Worm (Caenorhabditis elegans) whole organism, midembryonic: ENCODE measurements around the gene R07E4.5.
A peak's percentile ranks its signal among the peaks of the same experiment; 100 is the strongest.

ENCODE experiments used
- T22C8.4 ChIP-seq: fragments of 200-800 bp; sonication (Bioruptor generic); IDR thresholded peaks from 2 replicates; pipeline ENCODE4 v1.3.6; 2022; ENCODE audit warnings: missing genetic modification characterization, missing compliant biosample characterization
- cog-1 ChIP-seq: sonication (generic microtip); optimal IDR thresholded peaks from 2 replicates; lab custom pipeline; 2016; ENCODE audit warnings: missing genetic modification characterization, missing compliant biosample characterization
- flt-1 ChIP-seq: fragments of 200-800 bp; sonication (Bioruptor generic); IDR thresholded peaks from 2 replicates; pipeline ENCODE4 v1.3.6; 2022; ENCODE audit warnings: missing genetic modification characterization, missing compliant biosample characterization
- klf-2 ChIP-seq: fragments of 200-800 bp; sonication (Bioruptor generic); conservative IDR thresholded peaks from 2 replicates; pipeline ENCODE4 v1.3.6; 2022; ENCODE audit warnings: missing genetic modification reagents, missing genetic modification characterization, missing compliant biosample characterization
- med-1 ChIP-seq: sonication (generic microtip); optimal IDR thresholded peaks from 2 replicates; lab custom pipeline; 2017; ENCODE audit warnings: missing genetic modification characterization, mild to moderate bottlenecking, missing compliant biosample characterization, antibody characterized with exemption, missing genetic modification reagents; ENCODE audit not compliant: insufficient read depth
- ref-1 ChIP-seq: fragments of 200-800 bp; sonication (Bioruptor generic); conservative IDR thresholded peaks from 2 replicates; pipeline ENCODE4 v1.3.6; 2022; ENCODE audit warnings: missing genetic modification reagents, missing genetic modification characterization, missing compliant biosample characterization
- tab-1 ChIP-seq: fragments of 200-800 bp; sonication (Bioruptor generic); IDR thresholded peaks from 2 replicates; pipeline ENCODE4 v1.3.6; 2022; ENCODE audit warnings: missing genetic modification characterization, missing compliant biosample characterization
- ztf-23 ChIP-seq: fragments of 200-800 bp; sonication (Bioruptor generic); IDR thresholded peaks from 2 replicates; pipeline ENCODE4 v1.3.6; 2022; ENCODE audit warnings: missing genetic modification reagents, missing genetic modification characterization, missing compliant biosample characterization
- ztf-29 ChIP-seq: fragments of 200-800 bp; sonication (Bioruptor generic); IDR thresholded peaks from 2 replicates; pipeline ENCODE4 v1.3.6; 2022; ENCODE audit warnings: missing genetic modification reagents, missing genetic modification characterization, missing compliant biosample characterization

The R07E4.5 gene

DNA sequence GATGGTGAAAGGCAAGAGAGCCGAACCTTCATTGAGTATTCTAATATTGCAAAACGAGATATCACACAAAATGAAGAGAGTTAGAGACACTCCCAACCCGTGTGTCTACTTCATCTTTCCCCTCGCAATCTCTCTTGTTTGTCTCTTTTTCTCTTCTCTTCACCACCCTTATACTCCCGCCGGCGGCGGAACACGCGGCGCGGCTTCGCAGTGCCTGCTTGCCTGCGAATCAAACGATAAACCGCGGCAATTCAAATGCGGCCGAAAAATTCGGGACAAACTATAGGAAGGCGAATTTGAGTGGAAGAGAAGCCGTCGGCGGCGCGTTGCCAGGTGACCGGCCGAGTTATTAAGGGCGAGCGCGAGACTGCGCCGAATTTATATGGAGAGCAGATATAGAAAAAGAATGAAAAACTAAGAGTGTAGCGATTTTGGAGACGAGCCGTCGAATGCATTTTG, 31.6 kb upstream of the R07E4.5 start, which contains the start of gene klp-13:
TSS of gene klp-13 (plus strand) at position 409 of the 459 bp plus-strand sequence.
- TF ChIP-seq ztf-29 (GFP tag; lab: Robert Waterston, UW) (peak; percentile 62; the same call in 1 of the 2 replicates), cog-1 (tag; lab: Kevin White, UChicago) (peak; percentile 91), klf-2 (no peak), med-1 (no peak), ref-1 (GFP tag; lab: Robert Waterston, UW) (0 out of 2 replicates have a peak, but pooled peaks have one; percentile 9), tab-1 (GFP tag; lab: Robert Waterston, UW) (no peak), T22C8.4 (GFP tag; lab: Robert Waterston, UW) (no peak), flt-1 (GFP tag; lab: Robert Waterston, UW) (peak; percentile 41; the same call in 1 of the 2 replicates), ztf-23 (peak; percentile 54; the same call in 1 of the 2 replicates)

DNA sequence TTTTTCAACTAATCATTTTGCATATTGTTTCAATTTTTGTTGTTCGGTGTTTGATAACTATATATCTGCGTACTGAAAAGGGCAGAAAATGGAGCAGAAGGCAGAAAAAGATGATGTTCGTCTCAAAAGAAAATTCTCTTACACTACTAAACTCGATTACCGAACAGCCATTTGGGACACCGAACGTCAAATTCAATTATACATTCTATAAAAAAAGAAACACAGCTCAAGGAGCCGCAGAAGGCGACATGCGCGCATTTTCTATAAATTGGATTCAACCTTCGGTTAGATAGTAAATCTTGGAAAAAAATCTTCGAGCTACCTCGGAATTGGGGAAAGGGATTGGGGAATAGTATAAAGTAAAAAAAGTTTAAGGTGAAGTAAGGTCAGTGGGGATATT, 30.3 kb upstream of the R07E4.5 start:
- no peak for TF ChIP-seq ztf-29 (GFP tag; lab: Robert Waterston, UW)
- TF ChIP-seq klf-2: no peak
- no peak for TF ChIP-seq flt-1 (GFP tag; lab: Robert Waterston, UW)
- TF ChIP-seq med-1: no peak
- TF ChIP-seq ztf-23: no peak
- TF ChIP-seq T22C8.4 (GFP tag; lab: Robert Waterston, UW): no peak
- TF ChIP-seq cog-1 (tag; lab: Kevin White, UChicago): no peak
- no peak for TF ChIP-seq ref-1 (GFP tag; lab: Robert Waterston, UW)
- TF ChIP-seq tab-1 (GFP tag; lab: Robert Waterston, UW): no peak

DNA sequence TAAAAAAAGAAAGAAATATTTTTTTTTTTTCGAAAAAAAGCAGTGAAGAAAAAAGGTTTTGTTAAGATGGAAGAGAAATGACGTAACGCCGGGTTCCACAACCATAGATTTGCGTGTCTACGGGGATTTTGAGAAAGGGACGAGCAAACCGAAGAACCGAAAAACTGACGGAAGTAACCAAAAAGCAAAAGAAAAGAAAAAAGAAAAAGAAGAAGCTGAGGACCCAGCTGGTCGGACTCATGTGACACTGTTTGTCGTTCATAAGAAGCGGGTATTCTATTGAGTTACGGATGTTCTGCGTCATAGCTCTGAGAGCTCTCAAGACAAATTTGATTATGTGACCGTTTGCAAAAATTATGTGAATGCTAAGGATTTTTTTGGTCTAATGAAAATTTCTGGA, 29.8 kb upstream of the R07E4.5 start:
- no peak for TF ChIP-seq klf-2
- TF ChIP-seq ref-1 (GFP tag; lab: Robert Waterston, UW): no peak
- TF ChIP-seq ztf-29 (GFP tag; lab: Robert Waterston, UW): no peak
- TF ChIP-seq T22C8.4 (GFP tag; lab: Robert Waterston, UW): no peak
- TF ChIP-seq cog-1 (tag; lab: Kevin White, UChicago): no peak
- no peak for TF ChIP-seq tab-1 (GFP tag; lab: Robert Waterston, UW)
- TF ChIP-seq med-1: no peak
- TF ChIP-seq flt-1 (GFP tag; lab: Robert Waterston, UW): no peak
- no peak for TF ChIP-seq ztf-23

DNA sequence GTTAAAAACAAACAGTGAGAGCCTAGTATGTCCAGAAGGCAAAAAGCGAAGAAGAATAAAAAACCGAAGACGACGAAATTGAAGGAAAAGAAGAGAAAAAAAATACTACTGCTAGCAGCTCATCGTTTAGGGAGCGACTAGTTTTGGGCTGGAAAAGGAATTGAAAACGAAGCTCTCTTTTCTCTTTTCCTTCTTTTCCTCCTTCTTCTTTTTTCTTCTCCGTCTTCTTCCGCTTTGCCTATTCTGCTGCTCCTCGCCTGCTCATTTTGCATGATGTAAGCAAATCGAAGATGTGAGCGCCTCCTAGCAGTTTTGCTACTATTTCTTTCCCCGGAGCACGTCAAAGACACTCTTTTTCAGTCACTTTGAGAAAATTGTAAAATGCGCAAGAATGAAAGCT, 28.7 kb upstream of the R07E4.5 start:
- TF ChIP-seq med-1 (no peak), flt-1 (GFP tag; lab: Robert Waterston, UW) (no peak), ref-1 (GFP tag; lab: Robert Waterston, UW) (no peak), ztf-29 (GFP tag; lab: Robert Waterston, UW) (no peak), cog-1 (tag; lab: Kevin White, UChicago) (no peak), klf-2 (no peak), ztf-23 (no peak), tab-1 (GFP tag; lab: Robert Waterston, UW) (no peak), T22C8.4 (GFP tag; lab: Robert Waterston, UW) (no peak)

DNA sequence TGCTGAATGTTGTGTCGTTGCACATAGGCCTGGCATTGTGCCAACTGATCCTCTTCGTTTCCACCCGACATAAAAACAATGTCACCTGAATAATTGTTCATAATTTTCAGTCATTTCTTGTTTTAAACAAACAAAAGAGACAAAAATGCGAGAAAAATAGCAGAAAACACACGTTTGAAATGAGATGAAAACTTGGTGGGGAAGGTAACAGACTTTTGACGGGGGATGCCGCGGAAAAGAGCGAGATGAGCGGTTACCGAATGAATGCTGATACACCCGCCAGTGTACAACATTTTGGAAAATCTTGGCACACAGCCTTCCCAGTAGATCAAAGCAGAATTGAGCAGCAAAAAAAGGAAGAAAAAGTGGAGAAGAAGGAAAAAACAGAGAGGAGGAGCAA, 24.8 kb upstream of the R07E4.5 start, which contains the start of gene kin-2:
TSS of gene kin-2 (minus strand) at position 101 of the 400 bp plus-strand sequence.
- TF ChIP-seq ztf-23 (no peak), T22C8.4 (GFP tag; lab: Robert Waterston, UW) (no peak), tab-1 (GFP tag; lab: Robert Waterston, UW) (no peak), ztf-29 (GFP tag; lab: Robert Waterston, UW) (no peak), flt-1 (GFP tag; lab: Robert Waterston, UW) (no peak), klf-2 (no peak), ref-1 (GFP tag; lab: Robert Waterston, UW) (no peak), med-1 (no peak), cog-1 (tag; lab: Kevin White, UChicago) (no peak)

DNA sequence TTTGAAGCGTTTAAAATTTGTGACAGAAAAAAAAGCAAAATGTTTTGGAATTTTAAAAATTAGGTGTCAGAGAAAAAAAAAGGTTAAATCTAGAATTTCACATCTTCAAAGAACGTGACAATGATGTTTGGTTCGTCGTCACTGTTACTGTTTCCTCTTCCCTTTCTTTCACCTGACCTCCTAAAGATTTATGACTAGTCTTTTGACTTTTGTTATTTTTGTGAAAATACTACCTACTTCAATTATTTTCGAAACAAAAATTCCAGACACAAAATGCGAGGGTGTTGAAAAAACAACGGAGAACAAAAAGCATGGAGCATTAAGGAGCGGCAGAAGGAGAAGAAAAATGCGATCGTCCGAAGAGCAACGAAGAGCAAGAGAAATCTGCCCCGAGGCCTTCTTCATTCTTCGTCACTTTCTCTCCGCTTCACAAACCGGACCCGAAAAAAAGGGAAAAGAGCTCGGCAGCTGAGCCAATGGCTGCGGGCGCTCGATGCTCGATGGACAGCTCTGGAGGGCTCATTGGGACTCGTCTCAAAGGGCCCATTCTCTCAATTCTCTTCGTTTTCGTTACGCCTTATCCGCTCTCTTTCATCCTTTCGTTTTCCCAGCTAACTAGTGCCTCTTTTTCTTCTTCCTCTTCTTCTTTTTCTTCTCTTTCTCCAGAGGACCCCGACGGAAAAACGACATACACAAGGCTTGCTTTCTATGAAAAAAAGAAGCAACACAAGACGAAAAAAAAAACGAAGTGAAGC, 23.4 kb upstream of the R07E4.5 start:
- TF ChIP-seq cog-1 (tag; lab: Kevin White, UChicago) (no peak), ref-1 (GFP tag; lab: Robert Waterston, UW) (no peak), klf-2 (no peak), tab-1 (GFP tag; lab: Robert Waterston, UW) (no peak), flt-1 (GFP tag; lab: Robert Waterston, UW) (no peak), T22C8.4 (GFP tag; lab: Robert Waterston, UW) (no peak), med-1 (no peak), ztf-29 (GFP tag; lab: Robert Waterston, UW) (no peak), ztf-23 (no peak)

DNA sequence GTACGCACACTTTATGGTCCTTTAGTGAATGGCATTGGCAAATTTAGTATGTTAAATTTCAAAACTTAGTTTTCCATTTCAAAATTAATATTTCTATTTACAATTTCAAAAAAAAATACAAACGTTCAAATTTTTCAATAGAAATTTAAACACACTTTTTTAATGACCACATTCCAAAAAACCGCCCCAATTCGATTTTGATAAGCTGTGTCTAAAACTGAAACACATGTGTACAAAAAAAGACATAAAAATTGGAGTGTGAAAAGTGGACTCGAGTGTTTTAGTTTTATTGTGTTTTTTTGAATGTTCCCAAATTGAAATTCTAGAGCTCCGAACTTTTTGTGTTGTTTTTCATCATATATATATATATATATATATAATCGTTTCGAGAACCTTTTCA, 22.8 kb upstream of the R07E4.5 start:
- TF ChIP-seq med-1 (no peak), cog-1 (tag; lab: Kevin White, UChicago) (no peak), tab-1 (GFP tag; lab: Robert Waterston, UW) (no peak), ref-1 (GFP tag; lab: Robert Waterston, UW) (no peak), ztf-29 (GFP tag; lab: Robert Waterston, UW) (no peak), ztf-23 (no peak), klf-2 (no peak), T22C8.4 (GFP tag; lab: Robert Waterston, UW) (no peak), flt-1 (GFP tag; lab: Robert Waterston, UW) (no peak)

DNA sequence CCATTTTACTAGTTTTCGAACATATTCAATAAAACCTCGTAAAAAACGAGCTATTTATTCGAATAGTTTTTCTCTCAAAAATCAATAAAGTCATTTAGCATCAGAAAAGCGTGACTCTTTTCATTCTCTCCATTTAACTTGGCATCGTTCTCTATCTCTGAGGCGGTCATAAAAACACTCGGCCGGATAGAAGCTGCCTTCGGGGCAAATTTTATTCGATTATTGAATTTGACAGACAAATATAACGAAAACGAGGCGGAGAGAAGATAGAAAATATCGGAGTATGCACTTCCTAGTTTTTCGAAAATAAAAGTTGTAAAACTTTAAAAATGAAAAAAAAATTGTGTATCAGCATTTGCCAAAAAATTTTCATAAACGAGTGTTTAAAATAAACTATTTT, 22.3 kb upstream of the R07E4.5 start:
- TF ChIP-seq ztf-29 (GFP tag; lab: Robert Waterston, UW): no peak
- TF ChIP-seq med-1: no peak
- no peak for TF ChIP-seq ref-1 (GFP tag; lab: Robert Waterston, UW)
- no peak for TF ChIP-seq flt-1 (GFP tag; lab: Robert Waterston, UW)
- no peak for TF ChIP-seq cog-1 (tag; lab: Kevin White, UChicago)
- TF ChIP-seq klf-2: no peak
- TF ChIP-seq T22C8.4 (GFP tag; lab: Robert Waterston, UW): no peak

DNA sequence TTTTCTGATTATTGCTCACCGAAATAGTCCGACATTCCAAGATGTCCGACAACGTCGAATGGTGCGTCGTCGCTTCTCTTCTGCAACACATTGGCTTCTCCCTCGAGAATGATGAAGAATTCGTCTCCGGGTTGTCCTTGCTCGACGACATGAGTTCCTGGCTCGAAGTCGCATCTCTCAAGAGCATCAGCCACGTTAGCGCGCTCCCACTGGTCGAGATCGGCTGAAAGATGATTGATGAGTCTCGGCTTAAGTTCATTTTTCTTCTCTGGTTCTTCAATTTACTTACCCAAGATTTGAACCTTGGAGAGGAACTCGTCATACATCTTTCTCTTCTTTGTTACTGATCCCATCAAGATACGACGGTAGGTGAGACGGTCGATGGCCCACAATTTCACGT, 19.2 kb upstream of the R07E4.5 start:
- TF ChIP-seq ztf-29 (GFP tag; lab: Robert Waterston, UW): no peak
- TF ChIP-seq ref-1 (GFP tag; lab: Robert Waterston, UW): no peak
- no peak for TF ChIP-seq flt-1 (GFP tag; lab: Robert Waterston, UW)
- TF ChIP-seq tab-1 (GFP tag; lab: Robert Waterston, UW): no peak
- no peak for TF ChIP-seq med-1
- TF ChIP-seq T22C8.4 (GFP tag; lab: Robert Waterston, UW): no peak
- TF ChIP-seq klf-2: no peak
- no peak for TF ChIP-seq cog-1 (tag; lab: Kevin White, UChicago)
